Worm (Caenorhabditis elegans): ENCODE measurements around the gene tsp-11.

DNA sequence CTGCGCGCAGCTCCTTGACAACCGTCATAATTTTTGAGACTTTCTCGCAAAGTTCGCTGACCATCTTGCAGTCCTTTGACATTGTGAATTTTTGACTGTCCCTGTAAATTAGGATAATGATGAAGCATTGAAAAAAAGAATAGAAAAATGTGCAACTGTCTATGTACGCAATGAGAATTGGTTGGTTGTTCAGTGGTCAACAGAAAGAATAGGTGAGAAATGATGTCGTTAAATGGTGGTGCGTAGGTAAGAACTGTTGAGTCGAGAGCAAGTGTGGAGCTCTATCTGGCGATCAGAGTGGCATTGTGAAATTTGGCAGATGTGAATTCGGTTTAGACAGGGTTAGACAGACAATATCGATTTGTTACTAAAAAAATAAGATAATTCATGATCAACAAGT, 11.4 kb downstream of the tsp-11 start, which contains the start of gene B0563.8:
- TF ChIP-seq tra-4 (tag; optimal IDR thresholded peaks at IDR 0.05) (no peak), ama-1 (optimal IDR thresholded peaks at IDR 0.05) (no peak), F13C5.2 (tag; optimal IDR thresholded peaks at IDR 0.05) (no peak), tbx-37 (GFP tag; conservative IDR thresholded peaks at IDR 0.05) (no peak), ets-7 (tag; optimal IDR thresholded peaks at IDR 0.05) (no peak), tbx-11 (GFP tag; IDR thresholded peaks at IDR 0.05) (no peak), hmbx-1 (tag; optimal IDR thresholded peaks at IDR 0.05) (no peak), ceh-13 (GFP tag; optimal IDR thresholded peaks at IDR 0.05) (no peak), scrt-1 (GFP tag; IDR thresholded peaks at IDR 0.05) (no peak), flt-1 (GFP tag; IDR thresholded peaks at IDR 0.05) (no peak), sea-1 (GFP tag; conservative IDR thresholded peaks at IDR 0.05) (no peak)
